Worm (Caenorhabditis elegans): ENCODE measurements around the gene C45G9.8.

ce11 chrIII:5022964-5023363 lies 30.5 kb downstream of the C45G9.8 start, which contains the start of gene R144.13:
- TF ChIP-seq skn-1 (tag; optimal IDR thresholded peaks at IDR 0.05) (no peak), ceh-63 (GFP tag; optimal IDR thresholded peaks at IDR 0.05) (no peak), nhr-90 (tag; optimal IDR thresholded peaks at IDR 0.05; ENCODE audit: poor library complexity) (no peak), nhr-28 (tag; optimal IDR thresholded peaks at IDR 0.05) (no peak), lin-13 (GFP tag; optimal IDR thresholded peaks at IDR 0.05) (no peak), lir-3 (tag; optimal IDR thresholded peaks at IDR 0.05; ENCODE audit: poor library complexity) (no peak), ama-1 (optimal IDR thresholded peaks at IDR 0.05) (no peak), zag-1 (tag; optimal IDR thresholded peaks at IDR 0.05) (no peak), lin-14 (GFP tag; optimal IDR thresholded peaks at IDR 0.05) (no peak), aly-2 (tag; optimal IDR thresholded peaks at IDR 0.05) (no peak)

Data from whole organism, L1 larva.